Worm (Caenorhabditis elegans): ENCODE data around the gene rpt-2.

ce11 chrV:6012401-6012800, 5.1 kb downstream of the rpt-2 start:
- TF ChIP-seq skn-1 (tag; optimal IDR thresholded peaks at IDR 0.05) (no peak), nhr-11 (tag; optimal IDR thresholded peaks at IDR 0.05) (no peak), fkh-10 (GFP tag; optimal IDR thresholded peaks at IDR 0.05) (no peak), madf-5 (GFP tag; IDR thresholded peaks at IDR 0.05) (no peak)

Data from whole organism, L4 larva.